Worm (Caenorhabditis elegans): ENCODE results near the gene R102.2.

R102.2 gene

DNA sequence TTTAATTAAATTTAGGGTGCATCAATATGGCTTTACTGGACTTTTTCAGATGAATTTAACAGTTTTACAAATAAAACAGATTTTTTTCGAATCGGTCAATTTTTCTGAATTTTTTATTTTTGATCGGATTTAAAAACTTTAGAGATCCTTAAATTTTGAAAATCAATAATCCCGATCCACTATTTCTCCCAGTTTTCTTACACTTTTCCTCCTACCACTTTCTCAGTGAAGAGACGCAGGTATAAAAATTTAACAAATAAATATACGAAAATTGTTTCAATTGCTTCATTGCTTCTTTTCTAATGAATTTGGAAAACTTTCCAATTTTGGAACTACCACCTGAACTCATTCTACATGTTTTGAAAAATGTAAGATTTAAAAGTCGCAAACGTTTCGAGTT is 23.3 kb upstream of the R102.2 start, which contains the start of gene K08C7.7:
Gene K08C7.7, plus strand, starts transcription at position 301 of the 400 bp plus-strand sequence.
- TF ChIP-seq fkh-10 (GFP tag; optimal IDR thresholded peaks at IDR 0.05) (no peak), mec-3 (tag; optimal IDR thresholded peaks at IDR 0.05; ENCODE audit: borderline replicate concordance) (no peak), ceh-22 (tag; optimal IDR thresholded peaks at IDR 0.05) (no peak), elt-4 (tag; optimal IDR thresholded peaks at IDR 0.05) (no peak), lin-11 (tag; optimal IDR thresholded peaks at IDR 0.05) (no peak), ceh-9 (tag; optimal IDR thresholded peaks at IDR 0.05) (no peak), unc-55 (GFP tag; optimal IDR thresholded peaks at IDR 0.05) (no peak), hlh-8 (tag; optimal IDR thresholded peaks at IDR 0.05) (no peak), nhr-11 (tag; optimal IDR thresholded peaks at IDR 0.05) (no peak), lim-6 (tag; optimal IDR thresholded peaks at IDR 0.05) (no peak), eyg-1 (tag; optimal IDR thresholded peaks at IDR 0.05) (no peak), ceh-24 (tag; optimal IDR thresholded peaks at IDR 0.05) (no peak), pag-3 (tag; optimal IDR thresholded peaks at IDR 0.05; ENCODE audit: borderline replicate concordance) (no peak), F13H6.1 (tag; optimal IDR thresholded peaks at IDR 0.05) (no peak), ceh-14 (tag; optimal IDR thresholded peaks at IDR 0.05) (no peak), pqm-1 (tag; optimal IDR thresholded peaks at IDR 0.05) (no peak), nfya-1 (tag; optimal IDR thresholded peaks at IDR 0.05) (no peak), sdc-2 (tag; optimal IDR thresholded peaks at IDR 0.05) (no peak), C08G9.2 (tag; optimal IDR thresholded peaks at IDR 0.05) (no peak), hlh-30 (tag; optimal IDR thresholded peaks at IDR 0.05; ENCODE audit: insufficient read depth) (no peak)

DNA sequence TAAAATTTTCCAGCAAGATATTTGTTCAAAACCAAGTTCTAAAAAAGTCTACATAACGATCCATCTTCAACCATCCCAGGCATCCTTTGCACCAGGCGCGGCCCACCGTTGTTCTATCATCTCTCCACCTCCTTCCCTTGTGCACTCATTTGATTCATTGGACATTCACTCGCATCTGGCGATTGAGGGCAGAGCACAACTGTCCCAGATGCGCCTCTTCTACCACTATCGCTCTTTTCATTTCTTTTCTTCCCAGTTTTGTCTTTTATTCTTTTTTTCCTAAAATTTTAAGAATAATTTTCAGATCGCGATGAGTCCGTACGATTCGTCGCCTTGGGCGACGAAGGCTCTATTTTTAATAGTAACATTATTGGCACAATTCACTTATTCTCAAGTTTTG is 20.9 kb upstream of the R102.2 start, which contains the start of gene epi-1:
Gene epi-1, plus strand, starts transcription at position 301 of the 400 bp plus-strand sequence.
- TF ChIP-seq hlh-8 (tag; optimal IDR thresholded peaks at IDR 0.05), result peak; percentile 2
- no peak for TF ChIP-seq unc-3 (GFP tag; conservative IDR thresholded peaks at IDR 0.05)
- TF ChIP-seq unc-3 (tag; optimal IDR thresholded peaks at IDR 0.05), result no peak

DNA sequence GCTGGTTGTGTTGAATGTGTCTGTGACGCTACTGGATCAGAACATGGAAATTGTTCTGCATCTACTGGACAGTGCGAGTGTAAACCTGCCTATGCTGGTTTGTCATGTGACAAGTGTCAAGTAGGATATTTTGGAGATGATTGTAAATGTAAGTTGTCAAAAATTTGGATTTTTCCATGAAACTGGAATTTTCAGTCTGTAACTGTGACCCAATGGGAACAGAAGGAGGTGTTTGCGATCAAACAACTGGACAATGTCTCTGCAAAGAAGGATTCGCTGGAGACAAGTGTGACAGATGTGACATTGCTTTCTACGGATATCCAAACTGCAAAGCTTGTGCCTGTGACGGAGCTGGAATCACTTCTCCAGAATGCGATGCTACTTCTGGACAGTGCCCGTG is 18.8 kb upstream of the R102.2 start:
- TF ChIP-seq pqm-1 (tag; optimal IDR thresholded peaks at IDR 0.05), result no peak
- no peak for TF ChIP-seq tbx-2 (tag; optimal IDR thresholded peaks at IDR 0.05)
- no peak for TF ChIP-seq ceh-45 (GFP tag; IDR thresholded peaks at IDR 0.05)
- TF ChIP-seq ceh-31 (tag; optimal IDR thresholded peaks at IDR 0.05), result no peak
- no peak for TF ChIP-seq ama-1 (optimal IDR thresholded peaks at IDR 0.05)
- no peak for TF ChIP-seq T23F11.4 (GFP tag; optimal IDR thresholded peaks at IDR 0.05)
- TF ChIP-seq elt-4 (tag; optimal IDR thresholded peaks at IDR 0.05), result no peak
- no peak for TF ChIP-seq unc-55 (GFP tag; optimal IDR thresholded peaks at IDR 0.05)
- TF ChIP-seq gmeb-2 (tag; optimal IDR thresholded peaks at IDR 0.05), result no peak
- no peak for TF ChIP-seq mec-3 (tag; optimal IDR thresholded peaks at IDR 0.05; ENCODE audit: borderline replicate concordance)
- no peak for TF ChIP-seq Y22D7AL.16 (tag; optimal IDR thresholded peaks at IDR 0.05)
- no peak for TF ChIP-seq ceh-30 (tag; optimal IDR thresholded peaks at IDR 0.05)
- TF ChIP-seq ceh-22 (tag; optimal IDR thresholded peaks at IDR 0.05), result no peak
- no peak for TF ChIP-seq pat-9 (tag; optimal IDR thresholded peaks at IDR 0.05)
- TF ChIP-seq ceh-19 (GFP tag; optimal IDR thresholded peaks at IDR 0.05), result no peak
- TF ChIP-seq unc-42 (tag; optimal IDR thresholded peaks at IDR 0.05), result no peak
- no peak for TF ChIP-seq F13H6.1 (tag; optimal IDR thresholded peaks at IDR 0.05)
- no peak for TF ChIP-seq hlh-13 (GFP tag; optimal IDR thresholded peaks at IDR 0.05)
- no peak for TF ChIP-seq elt-2 (tag; optimal IDR thresholded peaks at IDR 0.05)

DNA sequence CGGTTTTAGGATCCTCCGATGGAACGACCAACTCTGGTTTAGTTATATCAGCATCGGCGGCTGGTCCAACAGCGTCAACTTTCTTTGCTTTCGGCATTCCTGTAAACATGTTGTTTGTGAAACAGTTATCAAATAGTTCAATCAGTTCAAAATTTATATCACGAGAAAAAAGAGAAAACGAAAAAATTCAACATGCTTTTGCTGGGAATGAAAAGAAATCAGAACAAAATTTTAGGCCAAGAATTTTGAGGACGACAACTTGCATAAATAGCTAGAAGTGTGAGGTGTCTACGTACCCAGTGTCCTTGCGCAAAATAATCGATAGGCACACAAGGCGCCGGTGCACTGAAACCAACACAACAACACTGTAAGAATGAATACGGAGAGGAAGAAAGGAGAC is 7.0 kb upstream of the R102.2 start, which contains the start of gene K08C7.4:
Gene K08C7.4, minus strand, starts transcription at position 101 of the 400 bp plus-strand sequence.
- TF ChIP-seq pros-1 (tag; optimal IDR thresholded peaks at IDR 0.05), result no peak
- TF ChIP-seq sox-2 (GFP tag; IDR thresholded peaks at IDR 0.05), result no peak
- TF ChIP-seq gmeb-2 (tag; optimal IDR thresholded peaks at IDR 0.05), result no peak
- no peak for TF ChIP-seq zip-5 (tag; optimal IDR thresholded peaks at IDR 0.05)
- TF ChIP-seq C08G9.2 (tag; optimal IDR thresholded peaks at IDR 0.05), result no peak
- no peak for TF ChIP-seq tbx-2 (tag; optimal IDR thresholded peaks at IDR 0.05)
- no peak for TF ChIP-seq lin-11 (tag; optimal IDR thresholded peaks at IDR 0.05)
- TF ChIP-seq pqm-1 (tag; optimal IDR thresholded peaks at IDR 0.05), result no peak
- no peak for TF ChIP-seq ceh-18 (tag; optimal IDR thresholded peaks at IDR 0.05)
- TF ChIP-seq ceh-24 (tag; optimal IDR thresholded peaks at IDR 0.05), result no peak
- TF ChIP-seq nfya-1 (tag; optimal IDR thresholded peaks at IDR 0.05), result no peak
- TF ChIP-seq nhr-11 (tag; optimal IDR thresholded peaks at IDR 0.05), result no peak
- no peak for TF ChIP-seq pag-3 (tag; optimal IDR thresholded peaks at IDR 0.05; ENCODE audit: borderline replicate concordance)
- TF ChIP-seq hlh-30 (tag; optimal IDR thresholded peaks at IDR 0.05; ENCODE audit: insufficient read depth), result no peak
- TF ChIP-seq ceh-45 (GFP tag; IDR thresholded peaks at IDR 0.05), result no peak
